Fruit fly (Drosophila melanogaster): ENCODE results near the gene GluRIIB.
A peak's percentile ranks its signal among the peaks of the same experiment; 100 is the strongest.

GluRIIB gene

dm6 chr2L:5547288-5547777 is 11.8 kb upstream of the GluRIIB start (continued):
- TF ChIP-seq CG12769 (tag; optimal IDR thresholded peaks at IDR 0.05), result no peak
- no peak for TF ChIP-seq luna (GFP tag; optimal IDR thresholded peaks at IDR 0.05)
- TF ChIP-seq Trl (optimal IDR thresholded peaks at IDR 0.05), result no peak
- TF ChIP-seq Trl (GFP tag; optimal IDR thresholded peaks at IDR 0.05), result no peak
- TF ChIP-seq CG7963 (GFP tag; IDR thresholded peaks at IDR 0.05; ENCODE audit: partially characterized antibody), result no peak
- TF ChIP-seq Six4 (GFP tag; optimal IDR thresholded peaks at IDR 0.05), result no peak
- TF ChIP-seq gem (tag; optimal IDR thresholded peaks at IDR 0.05), result no peak
- TF ChIP-seq CG16863 (GFP tag; optimal IDR thresholded peaks at IDR 0.05), result no peak
- TF ChIP-seq emc (GFP tag; optimal IDR thresholded peaks at IDR 0.05), result no peak
- TF ChIP-seq CG12236 (GFP tag; optimal IDR thresholded peaks at IDR 0.05), result no peak
- TF ChIP-seq CG10274 (GFP tag; optimal IDR thresholded peaks at IDR 0.05), result no peak
- TF ChIP-seq CG9437 (GFP tag; optimal IDR thresholded peaks at IDR 0.05), result no peak
- no peak for TF ChIP-seq CG12659 (GFP tag; optimal IDR thresholded peaks at IDR 0.05)
- no peak for TF ChIP-seq chn (GFP tag; optimal IDR thresholded peaks at IDR 0.05)
- TF ChIP-seq her (GFP tag; optimal IDR thresholded peaks at IDR 0.05), result no peak
- TF ChIP-seq zfh2 (GFP tag; optimal IDR thresholded peaks at IDR 0.05), result no peak
- no peak for TF ChIP-seq CG14441 (GFP tag; IDR thresholded peaks at IDR 0.05)
- TF ChIP-seq fd102C (GFP tag; optimal IDR thresholded peaks at IDR 0.05), result no peak
- no peak for TF ChIP-seq CG13424 (tag; optimal IDR thresholded peaks at IDR 0.05)
- no peak for TF ChIP-seq CG6175 (GFP tag; IDR thresholded peaks at IDR 0.05)
- peak; percentile 77 for TF ChIP-seq Vsx1 (GFP tag; optimal IDR thresholded peaks at IDR 0.05)
- TF ChIP-seq jigr1 (GFP tag; IDR thresholded peaks at IDR 0.05), result no peak
- no peak for TF ChIP-seq CG11398 (GFP tag; optimal IDR thresholded peaks at IDR 0.05)
- TF ChIP-seq Taf1 (GFP tag; IDR thresholded peaks at IDR 0.05), result no peak
- peak; percentile 93 for TF ChIP-seq grn (GFP tag; optimal IDR thresholded peaks at IDR 0.05)
- TF ChIP-seq ab (GFP tag; optimal IDR thresholded peaks at IDR 0.05), result no peak
- no peak for TF ChIP-seq HLH54F (GFP tag; optimal IDR thresholded peaks at IDR 0.05)
- no peak for TF ChIP-seq Dbx (GFP tag; IDR thresholded peaks at IDR 0.05)
- no peak for TF ChIP-seq CG16779 (GFP tag; IDR thresholded peaks at IDR 0.05)
- TF ChIP-seq CG4707 (GFP tag; optimal IDR thresholded peaks at IDR 0.05), result no peak
- no peak for TF ChIP-seq hkb (optimal IDR thresholded peaks at IDR 0.05)
- TF ChIP-seq hkb (GFP tag; IDR thresholded peaks at IDR 0.05), result 0 out of 2 replicates have a peak, but pooled peaks have one; percentile 30
- TF ChIP-seq Deaf1 (tag; optimal IDR thresholded peaks at IDR 0.05), result no peak
- TF ChIP-seq HLHmδ (GFP tag; optimal IDR thresholded peaks at IDR 0.05), result no peak
- no peak for TF ChIP-seq CG13287 (GFP tag; IDR thresholded peaks at IDR 0.05; ENCODE audit: partially characterized antibody)
- TF ChIP-seq br (optimal IDR thresholded peaks at IDR 0.05), result no peak
- no peak for TF ChIP-seq cas (GFP tag; IDR thresholded peaks at IDR 0.05)
- no peak for TF ChIP-seq Drgx (GFP tag; IDR thresholded peaks at IDR 0.05)
- TF ChIP-seq Hr51 (GFP tag; optimal IDR thresholded peaks at IDR 0.05), result no peak
- no peak for TF ChIP-seq kah (GFP tag; optimal IDR thresholded peaks at IDR 0.05)
- TF ChIP-seq CG14050 (GFP tag; IDR thresholded peaks at IDR 0.05), result no peak
- TF ChIP-seq Atf-2 (GFP tag; optimal IDR thresholded peaks at IDR 0.05), result no peak
- no peak for TF ChIP-seq tup (GFP tag; optimal IDR thresholded peaks at IDR 0.05)
- TF ChIP-seq Spps (tag; optimal IDR thresholded peaks at IDR 0.05), result no peak
- TF ChIP-seq CG11695 (GFP tag; IDR thresholded peaks at IDR 0.05), result no peak
- TF ChIP-seq CG9215 (GFP tag; IDR thresholded peaks at IDR 0.05), result no peak
- TF ChIP-seq unpg (GFP tag; optimal IDR thresholded peaks at IDR 0.05), result no peak
- no peak for TF ChIP-seq Atf6 (GFP tag; IDR thresholded peaks at IDR 0.05)
- no peak for TF ChIP-seq CG18599 (GFP tag; optimal IDR thresholded peaks at IDR 0.05)
- no peak for TF ChIP-seq CG10267 (tag; optimal IDR thresholded peaks at IDR 0.05)
- TF ChIP-seq CG3847 (GFP tag; IDR thresholded peaks at IDR 0.05), result no peak
- TF ChIP-seq CG10366 (GFP tag; IDR thresholded peaks at IDR 0.05), result no peak
- TF ChIP-seq Optix (GFP tag; IDR thresholded peaks at IDR 0.05), result no peak

Measured in whole organism, embryonic.